Fruit fly (Drosophila melanogaster) whole organism, embryonic: Measurements from ENCODE around the gene trio.

Experiments
- Adf1 ChIP-seq: fragments of 200-800 bp; sonication (Bioruptor generic); IDR thresholded peaks from 2 replicates; pipeline ENCODE4 v1.3.6; 2022; ENCODE audit warnings: missing biosample characterization, missing genetic modification characterization
- Atf-2 ChIP-seq: fragments of 200-800 bp; sonication (Bioruptor generic); optimal IDR thresholded peaks from 2 replicates; lab custom pipeline; 2016; ENCODE audit warnings: missing biosample characterization, missing genetic modification characterization
- B-H2 ChIP-seq: fragments of 200-800 bp; sonication (Bioruptor generic); optimal IDR thresholded peaks from 2 replicates; lab custom pipeline; 2018; ENCODE audit warnings: missing biosample characterization, mild to moderate bottlenecking, missing genetic modification characterization
- BtbVII ChIP-seq: fragments of 200-800 bp; sonication (Bioruptor generic); optimal IDR thresholded peaks from 3 replicates; lab custom pipeline; 2017; ENCODE audit warnings: missing biosample characterization, mild to moderate bottlenecking, missing genetic modification characterization
- CG11085 ChIP-seq: fragments of 200-800 bp; sonication (Bioruptor generic); IDR thresholded peaks from 2 replicates; pipeline ENCODE4 v1.3.6; 2022; ENCODE audit warnings: missing biosample characterization, missing genetic modification characterization
- CG11247 ChIP-seq: fragments of 200-800 bp; sonication (Bioruptor generic); IDR thresholded peaks from 2 replicates; pipeline ENCODE4 v1.3.6; 2022; ENCODE audit warnings: missing biosample characterization, missing genetic modification characterization
- CG13775 ChIP-seq: fragments of 200-800 bp; sonication (Bioruptor generic); optimal IDR thresholded peaks from 3 replicates; lab custom pipeline; 2017; ENCODE audit warnings: missing biosample characterization, mild to moderate bottlenecking, missing genetic modification characterization
- CG15514 ChIP-seq: fragments of 200-800 bp; sonication (Bioruptor generic); optimal IDR thresholded peaks from 3 replicates; lab custom pipeline; 2017; ENCODE audit warnings: missing biosample characterization, missing genetic modification characterization, mild to moderate bottlenecking, moderate library complexity, missing genetic modification reagents
- CG16863 ChIP-seq: fragments of 200-800 bp; sonication (Bioruptor generic); optimal IDR thresholded peaks from 3 replicates; lab custom pipeline; 2016; ENCODE audit warnings: missing biosample characterization, missing genetic modification characterization
- CG18764 ChIP-seq: fragments of 200-800 bp; sonication (Bioruptor generic); optimal IDR thresholded peaks from 3 replicates; lab custom pipeline; 2016; ENCODE audit warnings: missing biosample characterization, missing genetic modification characterization
- CG32532 ChIP-seq: fragments of 200-800 bp; sonication (Bioruptor generic); IDR thresholded peaks from 2 replicates; pipeline ENCODE4 v1.3.6; 2022; ENCODE audit warnings: missing biosample characterization, missing genetic modification characterization
- CG3407 ChIP-seq: fragments of 200-800 bp; sonication (Bioruptor generic); optimal IDR thresholded peaks from 2 replicates; lab custom pipeline; 2018; ENCODE audit warnings: missing biosample characterization, mild to moderate bottlenecking, missing genetic modification characterization
- CG34422 ChIP-seq: fragments of 200-800 bp; sonication (Bioruptor generic); IDR thresholded peaks from 3 replicates; pipeline ENCODE4 v1.3.6; 2022; ENCODE audit warnings: missing biosample characterization, missing genetic modification characterization
- Deaf1 ChIP-seq: fragments of 200-800 bp; optimal IDR thresholded peaks from 3 replicates; lab custom pipeline; 2019; ENCODE audit warnings: missing biosample characterization, mild to moderate bottlenecking, missing genetic modification characterization, moderate library complexity
- Dek ChIP-seq: fragments of 200-800 bp; sonication (Bioruptor generic); optimal IDR thresholded peaks from 3 replicates; lab custom pipeline; 2019; ENCODE audit warnings: missing biosample characterization, mild to moderate bottlenecking, missing genetic modification characterization, moderate library complexity
- Doc2 ChIP-seq: fragments of 200-800 bp; sonication (Bioruptor generic); IDR thresholded peaks from 2 replicates; pipeline ENCODE4 v1.3.6; 2022; ENCODE audit warnings: missing biosample characterization, missing genetic modification characterization
- Doc3 ChIP-seq: fragments of 200-800 bp; sonication (Bioruptor generic); IDR thresholded peaks from 3 replicates; pipeline ENCODE4 v1.3.6; 2022; ENCODE audit warnings: missing biosample characterization, missing genetic modification characterization; ENCODE audit not compliant: partially characterized antibody
- HmgD ChIP-seq: fragments of 200-800 bp; sonication (Bioruptor generic); optimal IDR thresholded peaks from 3 replicates; lab custom pipeline; 2016; ENCODE audit warnings: missing biosample characterization, missing genetic modification characterization
- MESR4 ChIP-seq: fragments of 200-800 bp; sonication (Bioruptor generic); optimal IDR thresholded peaks from 2 replicates; lab custom pipeline; 2018; ENCODE audit warnings: missing biosample characterization, mild to moderate bottlenecking, missing genetic modification characterization, moderate library complexity
- Med ChIP-seq: fragments of 200-800 bp; sonication (Bioruptor generic); peaks from one replicate; lab custom pipeline; 2016; ENCODE audit warnings: missing biosample characterization, missing genetic modification characterization, mild to moderate bottlenecking, inconsistent platforms, moderate library complexity
- Nf-YB ChIP-seq: fragments of 200-800 bp; sonication (Bioruptor generic); optimal IDR thresholded peaks from 3 replicates; lab custom pipeline; 2019; ENCODE audit warnings: missing biosample characterization, mild to moderate bottlenecking, missing genetic modification characterization, moderate library complexity
- Oaz ChIP-seq: fragments of 200-800 bp; sonication (Bioruptor generic); IDR thresholded peaks from 2 replicates; pipeline ENCODE4 v1.3.6; 2022; ENCODE audit warnings: missing biosample characterization, missing genetic modification characterization
- Pdp1 ChIP-seq, 2 experiments: fragments of 200-800 bp; sonication (Bioruptor generic); optimal IDR thresholded peaks; 3 replicates each; lab custom pipeline; 2016; ENCODE audit warnings: missing biosample characterization in 2 of 2, missing genetic modification characterization in 2 of 2, mild to moderate bottlenecking in 1 of 2, moderate library complexity in 1 of 2
- Rx ChIP-seq: fragments of 200-800 bp; sonication (Bioruptor generic); IDR thresholded peaks from 2 replicates; pipeline ENCODE4 v1.3.6; 2022; ENCODE audit warnings: missing biosample characterization, missing genetic modification characterization
- Taf1 ChIP-seq: fragments of 200-800 bp; sonication (Bioruptor generic); IDR thresholded peaks from 2 replicates; pipeline ENCODE4 v1.3.6; 2022; ENCODE audit warnings: missing biosample characterization, missing genetic modification characterization
- Tbp ChIP-seq: fragments of >200 bp; optimal IDR thresholded peaks from 2 replicates; lab custom pipeline; 2018; ENCODE audit warnings: missing biosample characterization, missing genetic modification characterization
- Xrp1 ChIP-seq: fragments of 200-800 bp; sonication (Bioruptor generic); IDR thresholded peaks from 2 replicates; pipeline ENCODE4 v1.3.6; 2022; ENCODE audit warnings: missing biosample characterization, missing genetic modification characterization
- abd-A ChIP-seq: fragments of 200-800 bp; sonication (Bioruptor generic); optimal IDR thresholded peaks from 3 replicates; lab custom pipeline; 2019; ENCODE audit warnings: missing biosample characterization, mild to moderate bottlenecking, missing genetic modification characterization, moderate library complexity
- cad ChIP-seq: fragments of >200 bp; optimal IDR thresholded peaks from 2 replicates; lab custom pipeline; 2017; ENCODE audit warnings: missing biosample characterization, missing genetic modification characterization
- chinmo ChIP-seq: fragments of 200-800 bp; sonication (Bioruptor generic); IDR thresholded peaks from 4 replicates; pipeline ENCODE4 v1.3.6; 2022; ENCODE audit warnings: missing biosample characterization, missing genetic modification characterization; ENCODE audit not compliant: partially characterized antibody
- corto ChIP-seq: fragments of 200-800 bp; sonication (Bioruptor generic); optimal IDR thresholded peaks from 2 replicates; lab custom pipeline; 2016; ENCODE audit warnings: missing biosample characterization, mild to moderate bottlenecking, missing genetic modification characterization, moderate library complexity
- crol ChIP-seq: fragments of 200-800 bp; sonication (Bioruptor generic); IDR thresholded peaks from 2 replicates; pipeline ENCODE4 v1.3.6; 2022; ENCODE audit warnings: missing biosample characterization, missing genetic modification characterization
- dpn ChIP-seq, 2 experiments: fragments of 200-800 bp; sonication (Bioruptor generic); optimal IDR thresholded peaks; 3 replicates each; lab custom pipeline; 2016; ENCODE audit warnings: missing biosample characterization in 2 of 2, missing genetic modification characterization in 2 of 2
- ham ChIP-seq: fragments of 200-800 bp; sonication (Bioruptor generic); IDR thresholded peaks from 2 replicates; pipeline ENCODE4 v1.3.6; 2022; ENCODE audit warnings: missing biosample characterization, missing genetic modification characterization
- her ChIP-seq: fragments of 200-800 bp; sonication (Bioruptor generic); optimal IDR thresholded peaks from 2 replicates; lab custom pipeline; 2016; ENCODE audit warnings: missing biosample characterization, missing genetic modification characterization
- kah ChIP-seq: fragments of 200-800 bp; sonication (Bioruptor generic); optimal IDR thresholded peaks from 2 replicates; lab custom pipeline; 2018; ENCODE audit warnings: missing biosample characterization, mild to moderate bottlenecking, missing genetic modification characterization
- klu ChIP-seq: fragments of 200-800 bp; sonication (Bioruptor generic); IDR thresholded peaks from 2 replicates; pipeline ENCODE4 v1.3.6; 2022; ENCODE audit warnings: missing biosample characterization, missing genetic modification characterization
- nau ChIP-seq: fragments of 200-800 bp; sonication (Bioruptor generic); optimal IDR thresholded peaks from 3 replicates; lab custom pipeline; 2017; ENCODE audit warnings: missing biosample characterization, mild to moderate bottlenecking, missing genetic modification characterization, missing genetic modification reagents
- otp ChIP-seq: fragments of 200-800 bp; sonication (Bioruptor generic); IDR thresholded peaks from 3 replicates; pipeline ENCODE4, ENCODE4 v1.3.6; 2022; ENCODE audit warnings: missing biosample characterization, missing genetic modification characterization
- seq ChIP-seq: fragments of 200-800 bp; sonication (Bioruptor generic); IDR thresholded peaks from 2 replicates; pipeline ENCODE4 v1.3.6; 2022; ENCODE audit warnings: missing biosample characterization, missing genetic modification characterization
- shn ChIP-seq: fragments of 200-800 bp; sonication (Bioruptor generic); optimal IDR thresholded peaks from 3 replicates; lab custom pipeline; 2016; ENCODE audit warnings: missing biosample characterization, missing genetic modification characterization
- twi ChIP-seq: fragments of 200-800 bp; optimal IDR thresholded peaks from 2 replicates; lab custom pipeline; 2019; ENCODE audit warnings: missing biosample characterization, mild to moderate bottlenecking, missing genetic modification characterization, moderate library complexity
- z ChIP-seq: fragments of 200-800 bp; sonication (Bioruptor generic); IDR thresholded peaks from 3 replicates; pipeline ENCODE4 v1.3.6; 2022; ENCODE audit warnings: missing biosample characterization, missing genetic modification characterization

Gene trio

DNA sequence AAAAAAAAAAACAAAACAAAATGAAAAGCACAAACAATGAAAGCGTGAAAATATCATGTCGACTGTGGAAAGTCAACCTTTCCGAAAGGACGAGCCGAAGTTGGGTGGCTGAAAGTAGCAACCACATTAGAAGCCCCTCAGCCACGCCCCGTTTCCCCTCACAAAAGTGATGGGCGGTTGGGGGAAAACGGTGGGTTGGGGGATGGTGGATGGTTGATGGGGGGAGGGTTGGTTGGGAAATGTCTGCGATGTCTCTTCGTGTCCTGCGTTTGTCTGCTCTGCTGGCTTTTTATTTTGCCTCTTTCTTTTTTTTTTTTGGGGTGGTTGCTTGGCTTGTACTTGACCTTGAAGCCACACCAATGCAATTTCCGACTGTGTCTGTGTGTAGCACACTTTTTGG, 27.8 kb upstream of the trio start:
- TF ChIP-seq Taf1, result no peak
- no peak for TF ChIP-seq Atf-2 (GFP tag; lab: Kevin White, UChicago)
- TF ChIP-seq abd-A, result peak; percentile 67
- TF ChIP-seq corto (GFP tag; lab: Kevin White, UChicago), result no peak
- TF ChIP-seq otp, result no peak
- TF ChIP-seq Nf-YB, result no peak
- no peak for TF ChIP-seq her (GFP tag; lab: Kevin White, UChicago)
- TF ChIP-seq ham (GFP tag; lab: Robert Waterston, UW), result no peak
- no peak for TF ChIP-seq Doc2 (GFP tag; lab: Robert Waterston, UW)
- no peak for TF ChIP-seq Pdp1 (GFP tag; optimal IDR thresholded peaks at IDR 0.05; lab: Kevin White, UChicago)
- TF ChIP-seq klu (GFP tag; lab: Robert Waterston, UW), result no peak
- peak; percentile 12; the same call in 1 of the 2 replicates for TF ChIP-seq Adf1 (GFP tag; lab: Robert Waterston, UW)
- no peak for TF ChIP-seq Oaz (GFP tag; lab: Robert Waterston, UW)
- TF ChIP-seq Tbp (GFP tag; lab: Kevin White, UChicago), result no peak
- TF ChIP-seq MESR4 (GFP tag; lab: Kevin White, UChicago), result no peak
- no peak for TF ChIP-seq z (GFP tag; lab: Robert Waterston, UW)
- no peak for TF ChIP-seq CG13775 (GFP tag; lab: Kevin White, UChicago)
- no peak for TF ChIP-seq CG15514
- no peak for TF ChIP-seq CG16863 (GFP tag; lab: Kevin White, UChicago)
- no peak for TF ChIP-seq dpn (GFP tag; optimal IDR thresholded peaks at IDR 0.05; lab: Kevin White, UChicago)
- no peak for TF ChIP-seq Med (GFP tag; lab: Kevin White, UChicago)
- TF ChIP-seq seq (GFP tag; lab: Robert Waterston, UW), result peak; percentile 42; the same call in 1 of the 2 replicates
- no peak for TF ChIP-seq CG11247
- TF ChIP-seq CG32532 (GFP tag; lab: Robert Waterston, UW), result 0 out of 2 replicates have a peak, but pooled peaks have one; percentile 31
- TF ChIP-seq chinmo (GFP tag; lab: Robert Waterston, UW), result 0 out of 4 replicates have a peak, but pooled peaks have one; percentile 45
- TF ChIP-seq shn (GFP tag; lab: Kevin White, UChicago), result no peak
- TF ChIP-seq Deaf1 (tag; lab: Kevin White, UChicago), result peak; percentile 59
- no peak for TF ChIP-seq Dek
- TF ChIP-seq CG34422 (GFP tag; lab: Robert Waterston, UW), result no peak
- no peak for TF ChIP-seq twi (tag; lab: Kevin White, UChicago)
- TF ChIP-seq Doc3 (GFP tag; lab: Robert Waterston, UW), result no peak
- no peak for TF ChIP-seq Xrp1
- TF ChIP-seq Rx (GFP tag; lab: Robert Waterston, UW), result no peak
- TF ChIP-seq B-H2 (GFP tag; lab: Kevin White, UChicago), result no peak
- no peak for TF ChIP-seq CG3407
- peak; percentile 82 for TF ChIP-seq crol (GFP tag; lab: Robert Waterston, UW)
- no peak for TF ChIP-seq HmgD (GFP tag; lab: Kevin White, UChicago)
- no peak for TF ChIP-seq nau (GFP tag; lab: Kevin White, UChicago)
- no peak for TF ChIP-seq CG11085
- no peak for TF ChIP-seq cad (GFP tag; lab: Kevin White, UChicago)
- TF ChIP-seq BtbVII, result no peak
- TF ChIP-seq CG18764 (GFP tag; lab: Kevin White, UChicago), result no peak
- no peak for TF ChIP-seq kah (GFP tag; lab: Kevin White, UChicago)
